Fruit fly (Drosophila melanogaster) S2 (cell line): ENCODE measurements around the gene Rpt4.

Experiments
- CG8478 ChIP-seq: fragments of >200 bp; optimal IDR thresholded peaks from 2 replicates; lab custom pipeline; 2018
- CTCF ChIP-seq, 2 experiments: fragments of >200 bp; optimal IDR thresholded peaks; 2 replicates each; lab custom pipeline; 2018

The Rpt4 gene

dm6 chrX:6266092-6266491, 25.0 kb downstream of the Rpt4 start:
- TF ChIP-seq CTCF (optimal IDR thresholded peaks at IDR 0.05; lab: Kevin White, UChicago) (no peak), CG8478 (no peak)

- TF ChIP-seq CTCF (optimal IDR thresholded peaks at IDR 0.05; lab: Kevin White, UChicago) (no peak), CG8478 (no peak)
These were observed 25.6 kb downstream of the Rpt4 start for dm6 chrX:6265456-6265877.

- TF ChIP-seq CTCF (optimal IDR thresholded peaks at IDR 0.05; lab: Kevin White, UChicago) (no peak), CG8478 (no peak)
These were observed 26.6 kb downstream of the Rpt4 start for dm6 chrX:6264456-6264855.

- TF ChIP-seq CTCF (optimal IDR thresholded peaks at IDR 0.05; lab: Kevin White, UChicago) (no peak), CG8478 (no peak)
These were observed 27.4 kb downstream of the Rpt4 start for dm6 chrX:6263614-6264130.

dm6 chrX:6260900-6261299, 30.1 kb downstream of the Rpt4 start, which contains the start of gene Josd:
Gene Josd, plus strand, starts transcription at chrX:6261169.
- TF ChIP-seq CG8478 (no peak), CTCF (optimal IDR thresholded peaks at IDR 0.05; lab: Kevin White, UChicago) (no peak)

dm6 chrX:6259696-6260095, 31.3 kb downstream of the Rpt4 start:
- TF ChIP-seq CG8478 (no peak), CTCF (optimal IDR thresholded peaks at IDR 0.05; lab: Kevin White, UChicago) (no peak)

- no peak for TF ChIP-seq CTCF (optimal IDR thresholded peaks at IDR 0.05; lab: Kevin White, UChicago)
- TF ChIP-seq CG8478 = no peak
These were observed 35.6 kb downstream of the Rpt4 start, which contains the start of the genes Rbcn-3A and Spx for dm6 chrX:6255414-6255915. Gene Rbcn-3A, minus strand, starts transcription at chrX:6255487. Gene Spx, plus strand, starts transcription at chrX:6255822.

- no peak for TF ChIP-seq CG8478
- TF ChIP-seq CTCF (optimal IDR thresholded peaks at IDR 0.05; lab: Kevin White, UChicago) = no peak
These were observed 36.3 kb downstream of the Rpt4 start for dm6 chrX:6254617-6255349.

dm6 chrX:6253701-6254100, 37.3 kb downstream of the Rpt4 start:
- TF ChIP-seq CTCF (optimal IDR thresholded peaks at IDR 0.05; lab: Kevin White, UChicago) (peak; percentile 65 to 79), CG8478 (no peak)

- TF ChIP-seq CG8478 (no peak), CTCF (optimal IDR thresholded peaks at IDR 0.05; lab: Kevin White, UChicago) (no peak)
These were observed 38.0 kb downstream of the Rpt4 start for dm6 chrX:6252897-6253540.
